Worm (Caenorhabditis elegans) whole organism, late embryonic: Measurements from ENCODE around the gene sqv-8.
A peak's percentile ranks its signal among the peaks of the same experiment; 100 is the strongest.

Source experiments
- C08G9.2 ChIP-seq: sonication (generic microtip); optimal IDR thresholded peaks from 2 replicates; lab custom pipeline; 2016; ENCODE audit warnings: mild to moderate bottlenecking, missing genetic modification characterization, moderate library complexity, missing compliant biosample characterization
- C38D4.7 ChIP-seq: fragments of 200-800 bp; sonication (Bioruptor generic); optimal IDR thresholded peaks from 2 replicates; lab custom pipeline; 2018; ENCODE audit warnings: mild to moderate bottlenecking, missing genetic modification characterization, moderate library complexity, missing compliant biosample characterization
- F13H6.1 ChIP-seq: sonication (generic microtip); optimal IDR thresholded peaks from 2 replicates; lab custom pipeline; 2016; ENCODE audit warnings: missing genetic modification characterization, missing compliant biosample characterization
- K02D7.2 ChIP-seq: sonication (generic microtip); optimal IDR thresholded peaks from 2 replicates; lab custom pipeline; 2017; ENCODE audit warnings: mild to moderate bottlenecking, missing genetic modification characterization, missing compliant biosample characterization
- K09A11.1 ChIP-seq: sonication (generic microtip); optimal IDR thresholded peaks from 2 replicates; lab custom pipeline; 2017; ENCODE audit warnings: antibody characterized with exemption, mild to moderate bottlenecking, missing genetic modification characterization, missing compliant biosample characterization; ENCODE audit not compliant: insufficient read depth
- T23F11.4 ChIP-seq: fragments of 200-800 bp; sonication (Bioruptor generic); optimal IDR thresholded peaks from 2 replicates; lab custom pipeline; 2018; ENCODE audit warnings: mild to moderate bottlenecking, missing genetic modification characterization, missing compliant biosample characterization
- ceh-14 ChIP-seq: sonication (generic microtip); optimal IDR thresholded peaks from 2 replicates; lab custom pipeline; 2016; ENCODE audit warnings: missing genotype, missing genetic modification characterization, missing compliant biosample characterization
- ceh-18 ChIP-seq: sonication (generic microtip); optimal IDR thresholded peaks from 2 replicates; lab custom pipeline; 2016; ENCODE audit warnings: missing genetic modification characterization, missing compliant biosample characterization
- ceh-24 ChIP-seq: sonication (generic microtip); optimal IDR thresholded peaks from 2 replicates; lab custom pipeline; 2016; ENCODE audit warnings: mild to moderate bottlenecking, missing genetic modification characterization, missing compliant biosample characterization
- ceh-34 ChIP-seq: sonication (generic microtip); optimal IDR thresholded peaks from 2 replicates; lab custom pipeline; 2016; ENCODE audit warnings: mild to moderate bottlenecking, missing genetic modification characterization, missing compliant biosample characterization
- ceh-9 ChIP-seq: sonication (generic microtip); optimal IDR thresholded peaks from 2 replicates; lab custom pipeline; 2016; ENCODE audit warnings: mild to moderate bottlenecking, missing genetic modification characterization, inconsistent platforms, missing compliant biosample characterization
- dmd-4 ChIP-seq: sonication (generic microtip); optimal IDR thresholded peaks from 2 replicates; lab custom pipeline; 2016; ENCODE audit warnings: borderline replicate concordance, missing genetic modification characterization, missing compliant biosample characterization
- elt-2 ChIP-seq: sonication (generic microtip); optimal IDR thresholded peaks from 2 replicates; lab custom pipeline; 2016; ENCODE audit warnings: missing genetic modification reagents, missing genetic modification characterization, missing compliant biosample characterization
- elt-4 ChIP-seq: sonication (generic microtip); optimal IDR thresholded peaks from 2 replicates; lab custom pipeline; 2016; ENCODE audit warnings: missing genetic modification characterization, missing compliant biosample characterization
- eyg-1 ChIP-seq: sonication (generic microtip); optimal IDR thresholded peaks from 2 replicates; lab custom pipeline; 2016; ENCODE audit warnings: missing genotype, missing genetic modification characterization, missing compliant biosample characterization
- fax-1 ChIP-seq: sonication (generic microtip); optimal IDR thresholded peaks from 2 replicates; lab custom pipeline; 2016; ENCODE audit warnings: missing genotype, missing genetic modification characterization, missing compliant biosample characterization
- hlh-30 ChIP-seq: sonication (generic microtip); optimal IDR thresholded peaks from 2 replicates; lab custom pipeline; 2017; ENCODE audit warnings: antibody characterized with exemption, missing genetic modification characterization, missing compliant biosample characterization; ENCODE audit not compliant: insufficient read depth
- hlh-6 ChIP-seq: sonication (generic microtip); optimal IDR thresholded peaks from 2 replicates; lab custom pipeline; 2016; ENCODE audit warnings: missing genotype, missing genetic modification characterization, missing compliant biosample characterization
- lin-11 ChIP-seq: fragments of 200-800 bp; sonication (Bioruptor generic); optimal IDR thresholded peaks from 2 replicates; lab custom pipeline; 2018; ENCODE audit warnings: mild to moderate bottlenecking, missing genetic modification characterization, missing compliant biosample characterization
- madf-2 ChIP-seq: sonication (generic microtip); optimal IDR thresholded peaks from 2 replicates; lab custom pipeline; 2017; ENCODE audit warnings: missing genetic modification characterization, missing compliant biosample characterization
- nfya-1 ChIP-seq: sonication (generic microtip); optimal IDR thresholded peaks from 2 replicates; lab custom pipeline; 2017; ENCODE audit warnings: missing genetic modification characterization, mild to moderate bottlenecking, missing compliant biosample characterization, antibody characterized with exemption, moderate library complexity
- nhr-11 ChIP-seq: fragments of 150-350 bp; optimal IDR thresholded peaks from 2 replicates; lab custom pipeline; 2014; ENCODE audit warnings: missing biosample characterization, missing genetic modification characterization
- nhr-232 ChIP-seq: sonication (generic microtip); optimal IDR thresholded peaks from 2 replicates; lab custom pipeline; 2016; ENCODE audit warnings: missing genetic modification characterization, missing compliant biosample characterization
- pag-3 ChIP-seq: sonication (generic microtip); optimal IDR thresholded peaks from 2 replicates; lab custom pipeline; 2016; ENCODE audit warnings: missing compliant biosample characterization, missing genetic modification characterization, borderline replicate concordance
- pha-4 ChIP-seq: fragments of 150-350 bp; optimal IDR thresholded peaks from 2 replicates; lab custom pipeline; 2018; ENCODE audit warnings: missing biosample characterization, missing genetic modification reagents, missing genetic modification characterization
- ref-2 ChIP-seq: sonication (generic microtip); optimal IDR thresholded peaks from 2 replicates; lab custom pipeline; 2016; ENCODE audit warnings: missing genetic modification characterization, missing compliant biosample characterization
- rnt-1 ChIP-seq: sonication (generic microtip); optimal IDR thresholded peaks from 2 replicates; lab custom pipeline; 2016; ENCODE audit warnings: missing genetic modification characterization, missing compliant biosample characterization
- sdc-2 ChIP-seq: sonication (generic microtip); optimal IDR thresholded peaks from 2 replicates; lab custom pipeline; 2016; ENCODE audit warnings: missing genotype, missing genetic modification characterization, missing compliant biosample characterization
- sox-4 ChIP-seq: sonication (generic microtip); optimal IDR thresholded peaks from 2 replicates; lab custom pipeline; 2017; ENCODE audit warnings: mild to moderate bottlenecking, missing genetic modification characterization, inconsistent platforms, missing compliant biosample characterization
- tbx-2 ChIP-seq: sonication (generic microtip); optimal IDR thresholded peaks from 2 replicates; lab custom pipeline; 2016; ENCODE audit warnings: missing genetic modification characterization, missing compliant biosample characterization
- ttx-3 ChIP-seq: sonication (generic microtip); optimal IDR thresholded peaks from 2 replicates; lab custom pipeline; 2016; ENCODE audit warnings: missing genetic modification reagents, missing genetic modification characterization, missing compliant biosample characterization
- unc-55 ChIP-seq: sonication (generic microtip); optimal IDR thresholded peaks from 2 replicates; lab custom pipeline; 2017; ENCODE audit warnings: missing biosample characterization, missing genetic modification reagents, missing genetic modification characterization

Gene sqv-8

ce11 chrII:9617902-9618245 lies 28.9 kb upstream of the sqv-8 start:
- TF ChIP-seq ttx-3 (no peak), sdc-2 (tag; lab: Kevin White, UChicago) (no peak), lin-11 (no peak), hlh-30 (tag; lab: Kevin White, UChicago) (no peak)

ce11 chrII:9618759-9619158 lies 28.0 kb upstream of the sqv-8 start:
- no peak for TF ChIP-seq ceh-9 (tag; lab: Kevin White, UChicago)
- no peak for TF ChIP-seq C08G9.2
- TF ChIP-seq hlh-6 (tag; lab: Kevin White, UChicago), result no peak
- TF ChIP-seq ceh-24 (tag; lab: Kevin White, UChicago), result no peak
- no peak for TF ChIP-seq pag-3 (tag; lab: Kevin White, UChicago)
- TF ChIP-seq unc-55 (GFP tag; lab: Kevin White, UChicago), result no peak

ce11 chrII:9619402-9619862 lies 27.3 kb upstream of the sqv-8 start:
- no peak for TF ChIP-seq C08G9.2
- TF ChIP-seq unc-55 (GFP tag; lab: Kevin White, UChicago), result peak; percentile 82
- TF ChIP-seq ceh-34 (tag; lab: Kevin White, UChicago), result peak; percentile 89
- peak; percentile 33 for TF ChIP-seq madf-2 (tag; lab: Kevin White, UChicago)
- peak; percentile 29 for TF ChIP-seq tbx-2
- no peak for TF ChIP-seq K02D7.2 (tag; lab: Kevin White, UChicago)
- TF ChIP-seq F13H6.1 (tag; lab: Kevin White, UChicago), result no peak
- no peak for TF ChIP-seq hlh-6 (tag; lab: Kevin White, UChicago)
- TF ChIP-seq elt-4 (tag; lab: Kevin White, UChicago), result no peak
- TF ChIP-seq C38D4.7 (GFP tag; lab: Kevin White, UChicago), result no peak
- TF ChIP-seq ceh-14 (tag; lab: Kevin White, UChicago), result no peak
- TF ChIP-seq nfya-1 (tag; lab: Kevin White, UChicago), result peak; percentile 36
- TF ChIP-seq rnt-1 (tag; lab: Kevin White, UChicago), result peak; percentile 20
- TF ChIP-seq elt-2 (tag; lab: Kevin White, UChicago), result peak; percentile 55
- peak; percentile 63 for TF ChIP-seq ceh-18
- TF ChIP-seq eyg-1 (tag; lab: Kevin White, UChicago), result no peak
- TF ChIP-seq pha-4 (tag; lab: Kevin White, UChicago), result no peak

ce11 chrII:9619995-9620535 lies 26.7 kb upstream of the sqv-8 start:
- TF ChIP-seq unc-55 (GFP tag; lab: Kevin White, UChicago) (no peak), fax-1 (tag; lab: Kevin White, UChicago) (no peak), hlh-30 (tag; lab: Kevin White, UChicago) (no peak), nhr-11 (tag; lab: Kevin White, UChicago) (peak; percentile 67)

ce11 chrII:9620616-9621015 lies 26.2 kb upstream of the sqv-8 start:
- TF ChIP-seq rnt-1 (tag; lab: Kevin White, UChicago), result no peak
- TF ChIP-seq unc-55 (GFP tag; lab: Kevin White, UChicago), result peak; percentile 18
- no peak for TF ChIP-seq sox-4
- TF ChIP-seq, all 69 proteins: peak for 1

- TF ChIP-seq ceh-18, result peak; percentile 83
- peak; percentile 26 for TF ChIP-seq nfya-1 (tag; lab: Kevin White, UChicago)
- TF ChIP-seq unc-55 (GFP tag; lab: Kevin White, UChicago), result peak; percentile 88
- TF ChIP-seq nhr-11 (tag; lab: Kevin White, UChicago), result no peak
- TF ChIP-seq rnt-1 (tag; lab: Kevin White, UChicago), result peak; percentile 24
- TF ChIP-seq ref-2, result no peak
- TF ChIP-seq, all 69 proteins: peak for 4
These were observed 25.7 kb upstream of the sqv-8 start for ce11 chrII:9621121-9621520.

- no peak for TF ChIP-seq K09A11.1 (tag; lab: Kevin White, UChicago)
- no peak for TF ChIP-seq ceh-24 (tag; lab: Kevin White, UChicago)
- TF ChIP-seq nhr-232, result no peak
- TF ChIP-seq T23F11.4, result no peak
- no peak for TF ChIP-seq dmd-4 (tag; lab: Kevin White, UChicago)
- no peak for TF ChIP-seq lin-11
These were observed 24.8 kb upstream of the sqv-8 start for ce11 chrII:9621913-9622348.
